Comparison of ENCODE assay signal across 5 fruit fly cellular contexts in genomic region chr3R:24295556-24296465, dm6.
A peak's percentile ranks its signal among the peaks of the same experiment; 100 is the strongest.
TF ChIP-seq lines count a peak whose summit lies in the region.

No protein-coding gene starts in this region.

- no peak for TF ChIP-seq CTCF in whole organism, embryonic (GFP tag; optimal IDR thresholded peaks at IDR 0.05; lab: Kevin White, UChicago)

TF ChIP-seq in whole organism, adult, 20 proteins besides CTCF, POLR2A, EP300 and RAD21 (continues in another document):
- TF ChIP-seq CG33017 (tag; optimal IDR thresholded peaks at IDR 0.05; lab: Kevin White, UChicago) (peak; percentile 85), CG11617 (GFP tag; optimal IDR thresholded peaks at IDR 0.05; lab: Kevin White, UChicago) (peak; percentile 57), Crg-1 (GFP tag; optimal IDR thresholded peaks at IDR 0.05; lab: Kevin White, UChicago) (peak; percentile 80), cnc (optimal IDR thresholded peaks at IDR 0.05; lab: Kevin White, UChicago) (no peak), Hr96 (GFP tag; optimal IDR thresholded peaks at IDR 0.05; lab: Kevin White, UChicago) (peak; percentile 66), Mnt (GFP tag; optimal IDR thresholded peaks at IDR 0.05; lab: Kevin White, UChicago) (peak; percentile 50), tj (GFP tag; optimal IDR thresholded peaks at IDR 0.05; lab: Kevin White, UChicago) (peak; percentile 93), bab1 (GFP tag; optimal IDR thresholded peaks at IDR 0.05; lab: Kevin White, UChicago) (peak; percentile 95), CG1620 (GFP tag; optimal IDR thresholded peaks at IDR 0.05; lab: Kevin White, UChicago) (peak; percentile 87), CG5204 (GFP tag; optimal IDR thresholded peaks at IDR 0.05; lab: Kevin White, UChicago) (peak; percentile 5), pad (GFP tag; optimal IDR thresholded peaks at IDR 0.05; lab: Kevin White, UChicago) (peak; percentile 9), Clk (GFP tag; optimal IDR thresholded peaks at IDR 0.05; lab: Kevin White, UChicago) (no peak), CG7045 (GFP tag; optimal IDR thresholded peaks at IDR 0.05; lab: Kevin White, UChicago) (peak; percentile 43), ovo (GFP tag; optimal IDR thresholded peaks at IDR 0.05; lab: Kevin White, UChicago) (peak; percentile 24), CG14711 (tag; optimal IDR thresholded peaks at IDR 0.05; lab: Kevin White, UChicago) (peak; percentile 85), cic (GFP tag; optimal IDR thresholded peaks at IDR 0.05; lab: Kevin White, UChicago) (no peak), toe (GFP tag; optimal IDR thresholded peaks at IDR 0.05; lab: Kevin White, UChicago) (peak; percentile 12), CG7101 (tag; optimal IDR thresholded peaks at IDR 0.05; lab: Kevin White, UChicago) (peak; percentile 92)

TF ChIP-seq in whole organism, embryonic, 481 proteins besides CTCF, POLR2A, EP300 and RAD21 (continues in another document):
- TF ChIP-seq Abd-B (GFP tag; optimal IDR thresholded peaks at IDR 0.05; lab: Kevin White, UChicago) (peak; percentile 75), Blimp-1 (GFP tag; optimal IDR thresholded peaks at IDR 0.05; lab: Kevin White, UChicago) (peak; percentile 64), lov (optimal IDR thresholded peaks at IDR 0.05; lab: Kevin White, UChicago) (no peak), lov (GFP tag; IDR thresholded peaks at IDR 0.05; lab: Robert Waterston, UW) (0 out of 3 replicates have a peak, but pooled peaks have one; percentile 83), CG7745 (tag; optimal IDR thresholded peaks at IDR 0.05; lab: Kevin White, UChicago) (no peak), Bdp1 (GFP tag; optimal IDR thresholded peaks at IDR 0.05; lab: Kevin White, UChicago) (peak; percentile 52), CG13775 (GFP tag; optimal IDR thresholded peaks at IDR 0.05; lab: Kevin White, UChicago) (peak; percentile 77), Hmr (GFP tag; optimal IDR thresholded peaks at IDR 0.05; lab: Kevin White, UChicago) (peak; percentile 78), bbx (GFP tag; IDR thresholded peaks at IDR 0.05; lab: Robert Waterston, UW; ENCODE audit: partially characterized antibody) (no peak), Drgx (GFP tag; IDR thresholded peaks at IDR 0.05; lab: Robert Waterston, UW) (peak; percentile 94), h (optimal IDR thresholded peaks at IDR 0.05; lab: Kevin White, UChicago) (no peak), exex (tag; optimal IDR thresholded peaks at IDR 0.05; lab: Kevin White, UChicago) (no peak), pzg (GFP tag; optimal IDR thresholded peaks at IDR 0.05; lab: Kevin White, UChicago) (no peak), Lhr (GFP tag; optimal IDR thresholded peaks at IDR 0.05; lab: Kevin White, UChicago) (peak; percentile 35), CG16813 (GFP tag; IDR thresholded peaks at IDR 0.05; lab: Robert Waterston, UW; ENCODE audit: partially characterized antibody) (no peak), CG15479 (GFP tag; optimal IDR thresholded peaks at IDR 0.05; lab: Kevin White, UChicago) (no peak), vnd (GFP tag; IDR thresholded peaks at IDR 0.05; lab: Robert Waterston, UW; ENCODE audit: partially characterized antibody) (no peak), CG13424 (tag; optimal IDR thresholded peaks at IDR 0.05; lab: Kevin White, UChicago) (peak; percentile 83)

TF ChIP-seq in whole organism, prepupa, 60 proteins besides CTCF, POLR2A, EP300 and RAD21 (continues in another document):
- TF ChIP-seq CG8319 (GFP tag; optimal IDR thresholded peaks at IDR 0.05; lab: Kevin White, UChicago) (peak; percentile 83), CG7368 (GFP tag; optimal IDR thresholded peaks at IDR 0.05; lab: Kevin White, UChicago) (peak; percentile 94), CG6163 (GFP tag; IDR thresholded peaks at IDR 0.05; lab: Robert Waterston, UW) (peak; percentile 98), Hr38 (GFP tag; optimal IDR thresholded peaks at IDR 0.05; lab: Kevin White, UChicago) (no peak), achi (GFP tag; optimal IDR thresholded peaks at IDR 0.05; lab: Kevin White, UChicago) (peak; percentile 96), CG15336 (GFP tag; IDR thresholded peaks at IDR 0.05; lab: Robert Waterston, UW) (peak; percentile 92), CG8119 (GFP tag; IDR thresholded peaks at IDR 0.05; lab: Robert Waterston, UW) (peak; percentile 89), salr (GFP tag; optimal IDR thresholded peaks at IDR 0.05; lab: Kevin White, UChicago) (peak; percentile 91 to 97), CG1621 (tag; optimal IDR thresholded peaks at IDR 0.05; lab: Kevin White, UChicago) (peak; percentile 97), Hr39 (GFP tag; optimal IDR thresholded peaks at IDR 0.05; lab: Kevin White, UChicago) (peak; percentile 99), CG11902 (GFP tag; optimal IDR thresholded peaks at IDR 0.05; lab: Kevin White, UChicago) (peak; percentile 96), CG6792 (GFP tag; optimal IDR thresholded peaks at IDR 0.05; lab: Kevin White, UChicago) (peak; percentile 99), Met (GFP tag; optimal IDR thresholded peaks at IDR 0.05; lab: Kevin White, UChicago) (peak; percentile 99), Eip75B (GFP tag; optimal IDR thresholded peaks at IDR 0.05; lab: Kevin White, UChicago) (peak; percentile 99), CG9139 (GFP tag; optimal IDR thresholded peaks at IDR 0.05; lab: Kevin White, UChicago) (peak; percentile 89), CG10631 (GFP tag; optimal IDR thresholded peaks at IDR 0.05; lab: Kevin White, UChicago) (peak; percentile 98), topi (GFP tag; optimal IDR thresholded peaks at IDR 0.05; lab: Kevin White, UChicago) (peak; percentile 99), CG6276 (GFP tag; optimal IDR thresholded peaks at IDR 0.05; lab: Kevin White, UChicago) (no peak), cyc (GFP tag; optimal IDR thresholded peaks at IDR 0.05; lab: Kevin White, UChicago) (peak; percentile 99)

TF ChIP-seq in whole organism, pupa, 21 proteins besides CTCF, POLR2A, EP300 and RAD21:
- TF ChIP-seq CG14655 (GFP tag; optimal IDR thresholded peaks at IDR 0.05; lab: Kevin White, UChicago) = peak; percentile 86
- peak; percentile 97 for TF ChIP-seq CG15710 (tag; optimal IDR thresholded peaks at IDR 0.05; lab: Kevin White, UChicago)
- peak; percentile 83 for TF ChIP-seq CG12605 (GFP tag; IDR thresholded peaks at IDR 0.05; lab: Robert Waterston, UW)
- TF ChIP-seq CG17806 (tag; optimal IDR thresholded peaks at IDR 0.05; lab: Kevin White, UChicago) = peak; percentile 97
- peak; percentile 62 for TF ChIP-seq CG10348 (GFP tag; IDR thresholded peaks at IDR 0.05; lab: Robert Waterston, UW)
- peak; percentile 88 for TF ChIP-seq Ets98B (GFP tag; IDR thresholded peaks at IDR 0.05; lab: Robert Waterston, UW)
- peak; percentile 93 for TF ChIP-seq CG8301 (tag; optimal IDR thresholded peaks at IDR 0.05; lab: Kevin White, UChicago)
- TF ChIP-seq CG34367 (tag; optimal IDR thresholded peaks at IDR 0.05; lab: Kevin White, UChicago) = peak; percentile 97
- peak; percentile 98 for TF ChIP-seq Snoo (tag; optimal IDR thresholded peaks at IDR 0.05; lab: Kevin White, UChicago)
- peak; percentile 52 for TF ChIP-seq EcR (GFP tag; optimal IDR thresholded peaks at IDR 0.05; lab: Kevin White, UChicago)
- peak; percentile 96 for TF ChIP-seq CG9948 (tag; optimal IDR thresholded peaks at IDR 0.05; lab: Kevin White, UChicago)
- peak; percentile 86 for TF ChIP-seq CG32121 (GFP tag; IDR thresholded peaks at IDR 0.05; lab: Robert Waterston, UW)
- peak; percentile 91 for TF ChIP-seq fd96Ca (GFP tag; IDR thresholded peaks at IDR 0.05; lab: Robert Waterston, UW)
- TF ChIP-seq CG8159 (tag; optimal IDR thresholded peaks at IDR 0.05; lab: Kevin White, UChicago) = peak; percentile 95
- TF ChIP-seq Pif1B (GFP tag; optimal IDR thresholded peaks at IDR 0.05; lab: Kevin White, UChicago) = peak; percentile 98
- TF ChIP-seq CG13204 (GFP tag; optimal IDR thresholded peaks at IDR 0.05; lab: Kevin White, UChicago) = peak; percentile 93
- TF ChIP-seq D1 (tag; optimal IDR thresholded peaks at IDR 0.05; lab: Kevin White, UChicago) = peak; percentile 76
- peak; percentile 86 for TF ChIP-seq rn (GFP tag; IDR thresholded peaks at IDR 0.05; lab: Robert Waterston, UW)
- TF ChIP-seq Pif1A (GFP tag; optimal IDR thresholded peaks at IDR 0.05; lab: Kevin White, UChicago) = peak; percentile 97
- peak; percentile 75 for TF ChIP-seq gl (tag; optimal IDR thresholded peaks at IDR 0.05; lab: Kevin White, UChicago)
- TF ChIP-seq CG4496 (GFP tag; IDR thresholded peaks at IDR 0.05; lab: Robert Waterston, UW) = peak; percentile 97

TF ChIP-seq in whole organism, wandering third instar larva, 38 proteins besides CTCF, POLR2A, EP300 and RAD21 (continues in another document):
- TF ChIP-seq fru (GFP tag; optimal IDR thresholded peaks at IDR 0.05; lab: Kevin White, UChicago) = peak; percentile 99
- peak; percentile 97 for TF ChIP-seq Rel (GFP tag; optimal IDR thresholded peaks at IDR 0.05; lab: Kevin White, UChicago)
- TF ChIP-seq Rel (tag; optimal IDR thresholded peaks at IDR 0.05; lab: Kevin White, UChicago) = peak; percentile 92
- TF ChIP-seq lola (GFP tag; optimal IDR thresholded peaks at IDR 0.05; lab: Kevin White, UChicago) = no peak
- TF ChIP-seq tai (GFP tag; optimal IDR thresholded peaks at IDR 0.05; lab: Kevin White, UChicago) = peak; percentile 98
- TF ChIP-seq HLH106 (tag; optimal IDR thresholded peaks at IDR 0.05; lab: Kevin White, UChicago) = peak; percentile 99
- TF ChIP-seq OdsH (GFP tag; optimal IDR thresholded peaks at IDR 0.05; lab: Kevin White, UChicago) = peak; percentile 99
- peak; percentile 78 for TF ChIP-seq jim (GFP tag; optimal IDR thresholded peaks at IDR 0.05; lab: Kevin White, UChicago)
- TF ChIP-seq GATAd (GFP tag; optimal IDR thresholded peaks at IDR 0.05; lab: Kevin White, UChicago) = peak; percentile 87
- no peak for TF ChIP-seq Abd-B (GFP tag; optimal IDR thresholded peaks at IDR 0.05; lab: Kevin White, UChicago)
- TF ChIP-seq CrebA (GFP tag; optimal IDR thresholded peaks at IDR 0.05; lab: Kevin White, UChicago; ENCODE audit: borderline replicate concordance) = peak; percentile 97
- peak; percentile 0 for TF ChIP-seq Vsx2 (GFP tag; optimal IDR thresholded peaks at IDR 0.05; lab: Kevin White, UChicago; ENCODE audit: partially characterized antibody)
- TF ChIP-seq sv (GFP tag; optimal IDR thresholded peaks at IDR 0.05; lab: Kevin White, UChicago) = peak; percentile 76
- TF ChIP-seq h (GFP tag; optimal IDR thresholded peaks at IDR 0.05; lab: Kevin White, UChicago) = peak; percentile 100
- no peak for TF ChIP-seq pan (optimal IDR thresholded peaks at IDR 0.05; lab: Kevin White, UChicago)
- peak; percentile 99 for TF ChIP-seq Hnf4 (GFP tag; optimal IDR thresholded peaks at IDR 0.05; lab: Kevin White, UChicago)
- no peak for TF ChIP-seq Dfd (GFP tag; optimal IDR thresholded peaks at IDR 0.05; lab: Kevin White, UChicago)
- no peak for TF ChIP-seq usp (GFP tag; optimal IDR thresholded peaks at IDR 0.05; lab: Kevin White, UChicago)
- TF ChIP-seq Myc (optimal IDR thresholded peaks at IDR 0.05; lab: Kevin White, UChicago) = no peak
- peak; percentile 96 for TF ChIP-seq brk (GFP tag; optimal IDR thresholded peaks at IDR 0.05; lab: Kevin White, UChicago)
- TF ChIP-seq dl (GFP tag; optimal IDR thresholded peaks at IDR 0.05; lab: Kevin White, UChicago; ENCODE audit: insufficient read depth in 1 of 2, partially characterized antibody in 2 of 2) = peak; percentile 57 to 83
- TF ChIP-seq Dif (GFP tag; optimal IDR thresholded peaks at IDR 0.05; lab: Kevin White, UChicago; ENCODE audit: partially characterized antibody) = peak; percentile 80
- peak; percentile 98 for TF ChIP-seq sage (GFP tag; optimal IDR thresholded peaks at IDR 0.05; lab: Kevin White, UChicago)
